Fruit fly (Drosophila melanogaster): ENCODE data around the gene HIP.

HIP gene

dm6 chrX:3774277-3774676 lies 24.7 kb upstream of the HIP start (continued):
- TF ChIP-seq CG9817 (tag; optimal IDR thresholded peaks at IDR 0.05) (peak; percentile 94), tin (GFP tag; optimal IDR thresholded peaks at IDR 0.05) (peak; percentile 74), Usf (GFP tag; optimal IDR thresholded peaks at IDR 0.05) (peak; percentile 64), Hr51 (GFP tag; optimal IDR thresholded peaks at IDR 0.05) (peak; percentile 77 to 93), CG10147 (GFP tag; optimal IDR thresholded peaks at IDR 0.05) (peak; percentile 93), ash1 (GFP tag; optimal IDR thresholded peaks at IDR 0.05) (peak; percentile 75), Mrtf (GFP tag; IDR thresholded peaks at IDR 0.05) (peak; percentile 89), Dip2 (GFP tag; IDR thresholded peaks at IDR 0.05) (no peak), Taf1 (GFP tag; IDR thresholded peaks at IDR 0.05) (peak; percentile 91), Xbp1 (GFP tag; optimal IDR thresholded peaks at IDR 0.05) (peak; percentile 89), CG2116 (GFP tag; optimal IDR thresholded peaks at IDR 0.05) (peak; percentile 44), CG8290 (GFP tag; optimal IDR thresholded peaks at IDR 0.05) (peak; percentile 33), CG8290 (tag; optimal IDR thresholded peaks at IDR 0.05) (peak in 1 of 2 experiments; percentile 91), otp (GFP tag; IDR thresholded peaks at IDR 0.05) (peak; percentile 83), Asciz (GFP tag; optimal IDR thresholded peaks at IDR 0.05) (peak; percentile 78), jumu (GFP tag; optimal IDR thresholded peaks at IDR 0.05) (peak; percentile 88), pum (GFP tag; optimal IDR thresholded peaks at IDR 0.05) (peak; percentile 78), nerfin-1 (tag; optimal IDR thresholded peaks at IDR 0.05) (peak; percentile 76), CG11398 (GFP tag; optimal IDR thresholded peaks at IDR 0.05) (peak; percentile 63), CG2199 (GFP tag; IDR thresholded peaks at IDR 0.05) (peak; percentile 71; the same call in 1 of the 3 replicates), Chrac-16 (GFP tag; optimal IDR thresholded peaks at IDR 0.05) (peak; percentile 88), PHDP (tag; optimal IDR thresholded peaks at IDR 0.05) (peak; percentile 95), CG10959 (GFP tag; IDR thresholded peaks at IDR 0.05) (peak; percentile 69), jigr1 (GFP tag; IDR thresholded peaks at IDR 0.05) (no peak), CG10462 (GFP tag; optimal IDR thresholded peaks at IDR 0.05) (peak; percentile 70), HLH4C (GFP tag; IDR thresholded peaks at IDR 0.05; ENCODE audit: partially characterized antibody) (no peak), ara (GFP tag; IDR thresholded peaks at IDR 0.05) (peak; percentile 59; the same call in 1 of the 2 replicates), CG16813 (GFP tag; IDR thresholded peaks at IDR 0.05; ENCODE audit: partially characterized antibody) (no peak), gsb-n (tag; optimal IDR thresholded peaks at IDR 0.05) (peak; percentile 55), CG11560 (tag; IDR thresholded peaks at IDR 0.05) (peak; percentile 81; the same call in 1 of the 3 replicates), nau (GFP tag; optimal IDR thresholded peaks at IDR 0.05) (peak; percentile 88), MBD-R2 (GFP tag; IDR thresholded peaks at IDR 0.05) (peak; percentile 93), seq (GFP tag; IDR thresholded peaks at IDR 0.05) (peak; percentile 93), NC2β (GFP tag; optimal IDR thresholded peaks at IDR 0.05) (peak; percentile 81), E2f2 (GFP tag; IDR thresholded peaks at IDR 0.05) (peak; percentile 71), CG11456 (GFP tag; IDR thresholded peaks at IDR 0.05) (peak; percentile 95), CG11696 (GFP tag; IDR thresholded peaks at IDR 0.05) (peak; percentile 74), CG6791 (GFP tag; IDR thresholded peaks at IDR 0.05; ENCODE audit: partially characterized antibody) (no peak), Oaz (GFP tag; IDR thresholded peaks at IDR 0.05) (peak; percentile 83), CG30020 (tag; optimal IDR thresholded peaks at IDR 0.05) (peak; percentile 12), CG31224 (GFP tag; IDR thresholded peaks at IDR 0.05) (peak; percentile 91), zfh2 (GFP tag; optimal IDR thresholded peaks at IDR 0.05) (peak; percentile 90), CG18011 (GFP tag; optimal IDR thresholded peaks at IDR 0.05) (peak; percentile 73), bowl (GFP tag; IDR thresholded peaks at IDR 0.05) (peak; percentile 79), NK7.1 (GFP tag; optimal IDR thresholded peaks at IDR 0.05) (peak; percentile 71), ftz-f1 (GFP tag; optimal IDR thresholded peaks at IDR 0.05) (no peak), cad (GFP tag; optimal IDR thresholded peaks at IDR 0.05) (no peak), CG31365 (tag; optimal IDR thresholded peaks at IDR 0.05) (peak; percentile 77), sr (GFP tag; IDR thresholded peaks at IDR 0.05) (peak; percentile 40; the same call in 1 of the 3 replicates), Awh (GFP tag; IDR thresholded peaks at IDR 0.05) (peak; percentile 84), CG7271 (tag; optimal IDR thresholded peaks at IDR 0.05) (peak; percentile 74), CG1792 (GFP tag; optimal IDR thresholded peaks at IDR 0.05) (peak; percentile 86)
